Fruit fly (Drosophila melanogaster) ovary, adult (tissue): ENCODE results near the gene CG34323.

Experiments used
- CG17801 ChIP-seq: fragments of 200-800 bp; optimal IDR thresholded peaks from 2 replicates; lab custom pipeline; 2019; ENCODE audit warnings: missing biosample characterization, mild to moderate bottlenecking, missing genetic modification characterization, moderate library complexity; ENCODE audit not compliant: partially characterized antibody

The CG34323 gene

dm6 chrX:12070137-12070536 is at the start of gene CG34323:
Gene CG34323, plus strand, starts transcription at chrX:12070437.
- no peak for TF ChIP-seq CG17801 (GFP tag; lab: Kevin White, UChicago)

- no peak for TF ChIP-seq CG17801 (GFP tag; lab: Kevin White, UChicago)
These were observed 49.4 kb upstream of the CG34323 start, which contains the start of gene Tango4 for dm6 chrX:12020857-12021256. Gene Tango4, plus strand, starts transcription at chrX:12021068.

- TF ChIP-seq CG17801 (GFP tag; lab: Kevin White, UChicago), result no peak
These were observed 48.5 kb upstream of the CG34323 start for dm6 chrX:12021750-12022149.

dm6 chrX:12028825-12029514 is 41.3 kb upstream of the CG34323 start, which contains the start of gene Usp7:
Gene Usp7, minus strand, starts transcription at chrX:12029032.
- peak; percentile 51 for TF ChIP-seq CG17801 (GFP tag; lab: Kevin White, UChicago)

dm6 chrX:12031400-12031799 is 38.8 kb upstream of the CG34323 start, which contains the start of gene Cyp311a1:
Gene Cyp311a1, minus strand, starts transcription at chrX:12031465.
- no peak for TF ChIP-seq CG17801 (GFP tag; lab: Kevin White, UChicago)

dm6 chrX:12032136-12032682 is 38.0 kb upstream of the CG34323 start, which contains the start of gene Cyp318a1:
Gene Cyp318a1, plus strand, starts transcription at chrX:12032632.
- TF ChIP-seq CG17801 (GFP tag; lab: Kevin White, UChicago), result no peak

dm6 chrX:12034713-12035112 is 35.5 kb upstream of the CG34323 start:
- no peak for TF ChIP-seq CG17801 (GFP tag; lab: Kevin White, UChicago)

- TF ChIP-seq CG17801 (GFP tag; lab: Kevin White, UChicago), result no peak
These were observed 35.0 kb upstream of the CG34323 start for dm6 chrX:12035207-12035606.

dm6 chrX:12043398-12043797 is 26.8 kb upstream of the CG34323 start, which contains the start of gene Ten-a:
Gene Ten-a, plus strand, starts transcription at chrX:12043698.
- no peak for TF ChIP-seq CG17801 (GFP tag; lab: Kevin White, UChicago)

- TF ChIP-seq CG17801 (GFP tag; lab: Kevin White, UChicago), result no peak
These were observed 19.9 kb upstream of the CG34323 start for dm6 chrX:12050292-12050691.

- no peak for TF ChIP-seq CG17801 (GFP tag; lab: Kevin White, UChicago)
These were observed 13.7 kb upstream of the CG34323 start, which contains the start of gene Uch-L5R for dm6 chrX:12056535-12056934. Gene Uch-L5R, minus strand, starts transcription at chrX:12056635.

dm6 chrX:12059495-12059894 is 10.7 kb upstream of the CG34323 start, which contains the start of gene Muc11A:
Gene Muc11A, plus strand, starts transcription at chrX:12059795.
- TF ChIP-seq CG17801 (GFP tag; lab: Kevin White, UChicago), result no peak

dm6 chrX:12072718-12073117 is 2.5 kb downstream of the CG34323 start, which contains the start of gene moon:
Gene moon, minus strand, starts transcription at chrX:12072818.
- TF ChIP-seq CG17801 (GFP tag; lab: Kevin White, UChicago), result no peak

dm6 chrX:12073637-12074036 is 3.4 kb downstream of the CG34323 start:
- no peak for TF ChIP-seq CG17801 (GFP tag; lab: Kevin White, UChicago)

- no peak for TF ChIP-seq CG17801 (GFP tag; lab: Kevin White, UChicago)
These were observed 5.3 kb downstream of the CG34323 start for dm6 chrX:12075569-12075968.

dm6 chrX:12076243-12076642 is 6.0 kb downstream of the CG34323 start:
- TF ChIP-seq CG17801 (GFP tag; lab: Kevin White, UChicago), result no peak
